Fruit fly (Drosophila melanogaster) whole organism: ENCODE data around the gene rgn.

Experiments
- CG8478 ChIP-seq: fragments of >200 bp; optimal IDR thresholded peaks from 2 replicates; lab custom pipeline; 2018; ENCODE audit warnings: inconsistent platforms
- usp ChIP-seq: fragments of >200 bp; optimal IDR thresholded peaks from 2 replicates; lab custom pipeline; 2017; ENCODE audit warnings: missing biosample characterization, missing genetic modification characterization, mixed read lengths

DNA sequence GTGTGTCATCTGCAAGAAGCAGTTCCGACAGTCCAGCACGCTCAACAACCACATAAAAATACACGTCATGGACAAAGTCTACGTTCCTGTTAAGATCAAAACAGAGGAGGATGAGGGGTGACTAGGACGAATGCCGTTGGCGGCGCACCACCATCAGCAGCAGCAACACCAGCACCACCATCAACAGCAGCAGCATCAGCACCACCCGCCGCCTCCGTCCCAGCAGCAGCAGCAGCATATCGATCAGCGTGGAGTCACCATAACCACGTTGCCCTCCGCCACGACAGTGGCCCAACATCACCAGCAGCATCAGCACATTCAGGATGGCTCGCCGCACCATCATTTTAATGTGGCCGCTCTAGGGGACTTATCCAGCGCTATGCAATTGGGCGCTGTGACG, 53.8 kb downstream of the rgn start:
- no peak for TF ChIP-seq usp
- no peak for TF ChIP-seq CG8478 (lab: Kevin White, UChicago)
